Fruit fly (Drosophila melanogaster) whole organism, adult: ENCODE results near the gene CG3430.
A peak's percentile ranks its signal among the peaks of the same experiment; 100 is the strongest.

ENCODE experiments used
- CG11617 ChIP-seq: fragments of 200-800 bp; sonication (Bioruptor generic); optimal IDR thresholded peaks from 2 replicates; lab custom pipeline; 2017; ENCODE audit warnings: mild to moderate bottlenecking, missing biosample characterization, missing genetic modification reagents, missing genetic modification characterization
- CG12768 ChIP-seq: fragments of 200-800 bp; sonication (Bioruptor generic); optimal IDR thresholded peaks from 2 replicates; lab custom pipeline; 2017; ENCODE audit warnings: missing biosample characterization, missing genetic modification characterization, mild to moderate bottlenecking, moderate library complexity, missing genetic modification reagents
- CG14711 ChIP-seq: fragments of 200-800 bp; sonication (Bioruptor generic); optimal IDR thresholded peaks from 2 replicates; lab custom pipeline; 2018; ENCODE audit warnings: missing biosample characterization, mild to moderate bottlenecking, missing genetic modification characterization, moderate library complexity
- CG1620 ChIP-seq: fragments of 200-800 bp; sonication (Bioruptor generic); optimal IDR thresholded peaks from 2 replicates; lab custom pipeline; 2016; ENCODE audit warnings: missing biosample characterization, missing genetic modification characterization
- CG33017 ChIP-seq: fragments of 200-800 bp; sonication (Bioruptor generic); optimal IDR thresholded peaks from 2 replicates; lab custom pipeline; 2018; ENCODE audit warnings: missing biosample characterization, mild to moderate bottlenecking, missing genetic modification characterization, moderate library complexity
- CG5204 ChIP-seq: fragments of 200-800 bp; sonication (Bioruptor generic); optimal IDR thresholded peaks from 2 replicates; lab custom pipeline; 2016; ENCODE audit warnings: missing biosample characterization, missing genetic modification characterization
- CG7045 ChIP-seq: fragments of 200-800 bp; sonication (Bioruptor generic); optimal IDR thresholded peaks from 2 replicates; lab custom pipeline; 2017; ENCODE audit warnings: missing biosample characterization, mild to moderate bottlenecking, missing genetic modification characterization
- CG7101 ChIP-seq: fragments of 200-800 bp; sonication (Bioruptor generic); optimal IDR thresholded peaks from 2 replicates; lab custom pipeline; 2018; ENCODE audit warnings: missing biosample characterization, mild to moderate bottlenecking, missing genetic modification characterization, moderate library complexity
- Clk ChIP-seq: fragments of 200-800 bp; sonication (Bioruptor generic); optimal IDR thresholded peaks from 2 replicates; lab custom pipeline; 2017; ENCODE audit warnings: missing biosample characterization, missing genetic modification characterization
- Crg-1 ChIP-seq: fragments of 200-800 bp; sonication (Bioruptor generic); optimal IDR thresholded peaks from 2 replicates; lab custom pipeline; 2016; ENCODE audit warnings: missing biosample characterization, missing genetic modification characterization
- Hr96 ChIP-seq: fragments of 200-800 bp; sonication (Bioruptor generic); optimal IDR thresholded peaks from 2 replicates; lab custom pipeline; 2016; ENCODE audit warnings: missing biosample characterization, missing genetic modification characterization
- Mnt ChIP-seq: fragments of 200-800 bp; sonication (Bioruptor generic); optimal IDR thresholded peaks from 2 replicates; lab custom pipeline; 2016; ENCODE audit warnings: missing biosample characterization, mild to moderate bottlenecking, missing genetic modification characterization
- bab1 ChIP-seq: fragments of 200-800 bp; sonication (Bioruptor generic); optimal IDR thresholded peaks from 3 replicates; lab custom pipeline; 2019; ENCODE audit warnings: missing biosample characterization, mild to moderate bottlenecking, missing genetic modification characterization, moderate library complexity
- cic ChIP-seq: fragments of 200-800 bp; sonication (Bioruptor generic); optimal IDR thresholded peaks from 2 replicates; lab custom pipeline; 2017; ENCODE audit warnings: missing biosample characterization, mild to moderate bottlenecking, missing genetic modification characterization, moderate library complexity
- cnc ChIP-seq, 2 experiments: fragments of >200 bp; optimal IDR thresholded peaks; 2 replicates each; lab custom pipeline; 2017
- kay ChIP-seq: fragments of 200-800 bp; sonication (Bioruptor generic); peaks from one replicate; lab custom pipeline; 2016; ENCODE audit warnings: missing biosample characterization, missing genetic modification characterization, borderline replicate concordance
- ovo ChIP-seq: fragments of 200-800 bp; sonication (Bioruptor generic); optimal IDR thresholded peaks from 2 replicates; lab custom pipeline; 2016; ENCODE audit warnings: missing biosample characterization, missing genetic modification characterization
- pad ChIP-seq: fragments of 200-800 bp; sonication (Bioruptor generic); optimal IDR thresholded peaks from 3 replicates; lab custom pipeline; 2017; ENCODE audit warnings: missing biosample characterization, missing genetic modification characterization, mild to moderate bottlenecking, moderate library complexity, missing genetic modification reagents
- tj ChIP-seq: fragments of 200-800 bp; sonication (Bioruptor generic); optimal IDR thresholded peaks from 3 replicates; lab custom pipeline; 2017; ENCODE audit warnings: missing biosample characterization, mild to moderate bottlenecking, missing genetic modification characterization, moderate library complexity
- toe ChIP-seq: fragments of 200-800 bp; sonication (Bioruptor generic); optimal IDR thresholded peaks from 2 replicates; lab custom pipeline; 2016; ENCODE audit warnings: missing biosample characterization, missing genetic modification characterization

Gene CG3430

DNA sequence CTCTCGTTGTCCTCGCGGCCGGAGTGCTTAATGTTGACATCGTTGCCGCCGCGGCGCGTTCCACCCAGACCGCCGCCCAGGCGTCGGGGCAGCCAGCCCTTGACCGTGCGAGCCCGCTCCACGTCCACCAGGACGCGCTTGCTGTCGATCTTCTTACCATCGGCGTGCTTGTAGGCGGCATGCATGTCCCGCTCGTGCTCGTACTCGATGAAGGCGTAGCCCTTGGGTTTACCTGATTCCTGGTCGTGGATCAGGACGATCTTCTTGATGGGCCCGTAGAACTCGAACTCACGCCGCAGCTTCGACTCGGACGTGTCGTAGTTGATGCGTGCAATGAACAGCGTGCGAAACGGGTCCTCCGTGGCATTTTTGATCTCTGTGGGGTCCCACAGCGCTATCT lies 14.0 kb downstream of the CG3430 start:
- TF ChIP-seq CG33017 (tag; lab: Kevin White, UChicago) (no peak), CG14711 (tag; lab: Kevin White, UChicago) (no peak), kay (GFP tag; lab: Kevin White, UChicago) (no peak), Clk (GFP tag; lab: Kevin White, UChicago) (no peak)

dm6 chr2L:6971597-6972036 lies 14.8 kb downstream of the CG3430 start, which contains the start of gene snRNP-U1-70K:
TSS of gene snRNP-U1-70K (minus strand) at chr2L:6971737.
- TF ChIP-seq ovo (GFP tag; lab: Kevin White, UChicago): peak; percentile 25
- TF ChIP-seq bab1: no peak
- TF ChIP-seq Clk (GFP tag; lab: Kevin White, UChicago): no peak
- no peak for TF ChIP-seq Hr96 (GFP tag; lab: Kevin White, UChicago)
- TF ChIP-seq pad (GFP tag; lab: Kevin White, UChicago): peak; percentile 98
- TF ChIP-seq Mnt (GFP tag; lab: Kevin White, UChicago): peak; percentile 30
- TF ChIP-seq toe (GFP tag; lab: Kevin White, UChicago): no peak
- no peak for TF ChIP-seq cnc (optimal IDR thresholded peaks at IDR 0.05; lab: Kevin White, UChicago)
- no peak for TF ChIP-seq CG12768 (GFP tag; lab: Kevin White, UChicago)
- no peak for TF ChIP-seq kay (GFP tag; lab: Kevin White, UChicago)
- peak; percentile 46 for TF ChIP-seq tj (GFP tag; lab: Kevin White, UChicago)
- TF ChIP-seq cic (GFP tag; lab: Kevin White, UChicago): peak; percentile 0
- TF ChIP-seq CG14711 (tag; lab: Kevin White, UChicago): no peak

DNA sequence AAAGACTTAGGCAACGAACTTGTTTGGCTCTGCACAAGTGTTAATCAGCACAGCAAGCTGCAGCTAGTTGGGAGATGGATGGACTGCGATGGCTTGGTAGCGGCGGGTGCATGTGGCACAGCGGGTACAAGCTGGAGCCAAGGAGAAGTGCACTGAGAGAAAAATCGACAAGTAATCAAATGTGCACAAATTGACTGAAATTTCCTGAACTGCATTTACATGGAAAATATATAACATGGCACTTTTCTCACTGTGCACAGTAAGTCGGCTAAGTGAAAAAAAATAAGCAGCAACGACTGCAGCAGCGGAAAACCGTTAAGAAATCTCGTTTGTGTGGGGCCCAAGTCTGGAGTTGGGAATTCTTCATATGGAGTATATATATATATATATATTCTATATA lies 34.3 kb downstream of the CG3430 start:
- no peak for TF ChIP-seq CG12768 (GFP tag; lab: Kevin White, UChicago)
- TF ChIP-seq cnc (optimal IDR thresholded peaks at IDR 0.05; lab: Kevin White, UChicago): no peak
- no peak for TF ChIP-seq kay (GFP tag; lab: Kevin White, UChicago)
- no peak for TF ChIP-seq CG1620 (GFP tag; lab: Kevin White, UChicago)

DNA sequence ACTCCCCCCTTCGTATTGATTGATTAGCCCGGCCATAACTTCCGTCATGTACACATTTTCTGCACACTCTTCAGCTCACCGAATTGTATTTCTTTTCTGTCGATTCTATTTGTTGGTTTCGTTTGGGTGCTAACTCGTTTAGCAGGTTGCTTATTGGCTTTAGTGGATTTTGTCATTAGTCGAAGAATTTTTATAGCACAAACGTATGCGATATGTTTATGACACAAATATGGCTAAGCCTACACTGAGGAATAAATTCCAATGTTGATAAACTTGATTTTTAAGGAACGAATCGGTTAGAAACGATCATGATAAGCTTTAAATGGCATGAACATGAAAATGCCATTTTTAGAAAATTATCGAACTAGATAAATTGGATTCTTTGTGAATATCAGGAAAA lies 41.9 kb downstream of the CG3430 start:
- TF ChIP-seq kay (GFP tag; lab: Kevin White, UChicago) (no peak), cic (GFP tag; lab: Kevin White, UChicago) (no peak), bab1 (no peak), CG12768 (GFP tag; lab: Kevin White, UChicago) (no peak), CG14711 (tag; lab: Kevin White, UChicago) (no peak), CG5204 (GFP tag; lab: Kevin White, UChicago) (no peak), ovo (GFP tag; lab: Kevin White, UChicago) (no peak), CG11617 (GFP tag; lab: Kevin White, UChicago) (no peak), CG7101 (tag; lab: Kevin White, UChicago) (no peak), Hr96 (GFP tag; lab: Kevin White, UChicago) (no peak), CG1620 (GFP tag; lab: Kevin White, UChicago) (no peak), pad (GFP tag; lab: Kevin White, UChicago) (no peak), Mnt (GFP tag; lab: Kevin White, UChicago) (no peak), Clk (GFP tag; lab: Kevin White, UChicago) (no peak), Crg-1 (GFP tag; lab: Kevin White, UChicago) (no peak)

DNA sequence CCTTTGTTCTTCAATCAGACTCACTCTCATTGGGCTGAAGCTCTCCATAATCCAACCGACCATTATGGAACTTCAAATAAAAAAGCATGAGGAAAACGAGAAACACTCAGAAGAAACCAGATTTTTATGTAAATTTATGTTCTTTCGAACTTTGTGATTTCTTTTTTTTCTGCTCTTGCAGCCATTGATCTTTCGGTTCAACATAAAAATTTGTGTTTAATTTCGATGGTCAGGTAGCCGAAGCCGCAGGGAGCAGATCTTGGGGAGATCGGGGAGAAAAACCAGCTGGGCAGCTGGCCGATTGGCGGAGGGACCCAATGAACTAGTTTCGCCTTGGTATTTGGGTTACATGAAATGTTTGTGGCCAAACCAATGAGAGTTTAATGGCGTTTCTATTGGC lies 47.5 kb downstream of the CG3430 start:
- TF ChIP-seq kay (GFP tag; lab: Kevin White, UChicago): no peak

- TF ChIP-seq CG12768 (GFP tag; lab: Kevin White, UChicago) (no peak), Hr96 (GFP tag; lab: Kevin White, UChicago) (no peak), pad (GFP tag; lab: Kevin White, UChicago) (no peak), ovo (GFP tag; lab: Kevin White, UChicago) (no peak), CG14711 (tag; lab: Kevin White, UChicago) (no peak), Crg-1 (GFP tag; lab: Kevin White, UChicago) (no peak), bab1 (no peak), tj (GFP tag; lab: Kevin White, UChicago) (no peak), cic (GFP tag; lab: Kevin White, UChicago) (no peak), CG7045 (no peak), CG11617 (GFP tag; lab: Kevin White, UChicago) (no peak), kay (GFP tag; lab: Kevin White, UChicago) (no peak), CG33017 (tag; lab: Kevin White, UChicago) (no peak)
Measured at dm6 chr2L:7005489-7005888, 48.7 kb downstream of the CG3430 start.

- TF ChIP-seq ovo (GFP tag; lab: Kevin White, UChicago): no peak
- no peak for TF ChIP-seq CG12768 (GFP tag; lab: Kevin White, UChicago)
- no peak for TF ChIP-seq pad (GFP tag; lab: Kevin White, UChicago)
- no peak for TF ChIP-seq CG7045
- no peak for TF ChIP-seq cic (GFP tag; lab: Kevin White, UChicago)
Measured at dm6 chr2L:7007564-7007963, 50.8 kb downstream of the CG3430 start.
